Worm (Caenorhabditis elegans) whole organism, L4 larva: ENCODE data around the gene tps-2.
"Not testable (repeated sequence)": the region's sequence is repeated elsewhere in the genome, so short reads cannot be mapped to it uniquely, and the experiment has no call there.

ENCODE experiments used
- D1046.2 ChIP-seq: fragments of 200-800 bp; sonication (Bioruptor generic); IDR thresholded peaks from 2 replicates; pipeline ENCODE4 v1.3.6; 2022; ENCODE audit warnings: missing genetic modification characterization, missing compliant biosample characterization
- Y48G9A.11 ChIP-seq: fragments of 200-800 bp; sonication (Bioruptor generic); IDR thresholded peaks from 2 replicates; pipeline ENCODE4 v1.3.6; 2022; ENCODE audit warnings: missing genetic modification reagents, missing genetic modification characterization, missing compliant biosample characterization
- attf-4 ChIP-seq: sonication (generic microtip); optimal IDR thresholded peaks from 3 replicates; lab custom pipeline; 2017; ENCODE audit warnings: missing biosample characterization, missing genetic modification characterization
- ceh-28 ChIP-seq: fragments of 150-350 bp; optimal IDR thresholded peaks from 2 replicates; lab custom pipeline; 2014; ENCODE audit warnings: missing biosample characterization, missing genetic modification reagents, missing genetic modification characterization
- cey-2 ChIP-seq: sonication (generic microtip); optimal IDR thresholded peaks from 3 replicates; lab custom pipeline; 2017; ENCODE audit warnings: missing genetic modification characterization, mild to moderate bottlenecking, missing compliant biosample characterization, antibody characterized with exemption, borderline replicate concordance; ENCODE audit not compliant: insufficient read depth
- dve-1 ChIP-seq: sonication (generic microtip); optimal IDR thresholded peaks from 2 replicates; lab custom pipeline; 2017; ENCODE audit warnings: antibody characterized with exemption, mild to moderate bottlenecking, missing genetic modification characterization, missing compliant biosample characterization; ENCODE audit not compliant: insufficient read depth
- egl-27 ChIP-seq: sonication (generic microtip); optimal IDR thresholded peaks from 3 replicates; lab custom pipeline; 2017; ENCODE audit warnings: missing biosample characterization, missing genetic modification reagents, missing genetic modification characterization
- fos-1 ChIP-seq: fragments of 150-350 bp; optimal IDR thresholded peaks from 2 replicates; lab custom pipeline; 2014; ENCODE audit warnings: missing biosample characterization, missing genetic modification characterization
- mdl-1 ChIP-seq, 2 experiments: fragments of 150-350 bp in 1 of 2; sonication (generic microtip) in 1 of 2; optimal IDR thresholded peaks; 2 replicates each; lab custom pipeline; 2014 to 2017; ENCODE audit warnings: missing biosample characterization in 2 of 2, missing genetic modification characterization in 2 of 2
- nhr-25 ChIP-seq: sonication (generic microtip); optimal IDR thresholded peaks from 2 replicates; lab custom pipeline; 2017; ENCODE audit warnings: missing genetic modification characterization, mild to moderate bottlenecking, missing compliant biosample characterization, antibody characterized with exemption, moderate library complexity, borderline replicate concordance; ENCODE audit not compliant: insufficient read depth
- nhr-48 ChIP-seq: sonication (generic microtip); optimal IDR thresholded peaks from 2 replicates; lab custom pipeline; 2016; ENCODE audit warnings: mild to moderate bottlenecking, missing genetic modification characterization, missing compliant biosample characterization
- nhr-6 ChIP-seq: fragments of 150-350 bp; optimal IDR thresholded peaks from 2 replicates; lab custom pipeline; 2014; ENCODE audit warnings: missing biosample characterization, missing genetic modification characterization

- TF ChIP-seq dve-1 (tag; lab: Kevin White, UChicago); nhr-6 (tag; lab: Kevin White, UChicago); nhr-48 (tag; lab: Kevin White, UChicago); fos-1; D1046.2 (GFP tag; lab: Robert Waterston, UW); nhr-25 (tag; lab: Kevin White, UChicago); egl-27 (tag; lab: Kevin White, UChicago); ceh-28 (tag; lab: Kevin White, UChicago); cey-2 (tag; lab: Kevin White, UChicago); attf-4 (tag; lab: Kevin White, UChicago); mdl-1 (tag; optimal IDR thresholded peaks at IDR 0.05; lab: Kevin White, UChicago): not testable (repeated sequence)
- peak; percentile 53; the same call in 1 of the 2 replicates for TF ChIP-seq Y48G9A.11 (GFP tag; lab: Robert Waterston, UW)
These were observed 35.2 kb downstream of the tps-2 start for ce11 chrII:14635895-14636294.
